Fruit fly (Drosophila melanogaster): ENCODE data around the gene eIF3a.

eIF3a gene

DNA sequence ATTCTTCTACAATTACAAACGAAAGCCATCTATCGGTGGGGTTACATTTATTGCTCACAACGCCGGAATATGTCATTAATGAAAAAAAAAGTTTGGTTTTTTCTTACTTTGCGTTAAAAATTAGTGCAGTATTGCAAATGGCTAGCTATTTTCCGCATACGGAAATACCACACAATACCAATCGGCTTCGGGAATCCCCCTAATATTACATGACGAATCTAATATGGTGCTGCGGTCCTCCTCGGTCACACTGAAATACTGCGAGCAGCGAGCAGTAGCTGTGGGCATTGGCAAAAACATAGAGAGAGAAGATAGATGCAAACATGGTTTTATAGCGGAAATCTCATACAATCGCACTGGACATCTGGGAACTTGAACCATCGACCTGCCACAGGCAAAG, 46.2 kb downstream of the eIF3a start, which contains the start of gene tub (continued):
- TF ChIP-seq CG31365 (tag; optimal IDR thresholded peaks at IDR 0.05) (no peak), CG11398 (GFP tag; optimal IDR thresholded peaks at IDR 0.05) (peak; percentile 30), CG15011 (GFP tag; optimal IDR thresholded peaks at IDR 0.05) (no peak), pb (GFP tag; optimal IDR thresholded peaks at IDR 0.05) (no peak), gt (GFP tag; IDR thresholded peaks at IDR 0.05) (no peak), Optix (GFP tag; IDR thresholded peaks at IDR 0.05) (no peak), Elba2 (GFP tag; optimal IDR thresholded peaks at IDR 0.05) (no peak), Myb (GFP tag; optimal IDR thresholded peaks at IDR 0.05) (peak; percentile 36), CG11093 (GFP tag; IDR thresholded peaks at IDR 0.05) (no peak), sd (tag; optimal IDR thresholded peaks at IDR 0.05) (no peak), CG15514 (GFP tag; optimal IDR thresholded peaks at IDR 0.05) (peak; percentile 73), trem (tag; optimal IDR thresholded peaks at IDR 0.05) (peak; percentile 45), Xrp1 (GFP tag; IDR thresholded peaks at IDR 0.05) (peak; percentile 34), vfl (GFP tag; optimal IDR thresholded peaks at IDR 0.05) (no peak), Mad (GFP tag; optimal IDR thresholded peaks at IDR 0.05) (peak; percentile 40), BEAF-32 (GFP tag; optimal IDR thresholded peaks at IDR 0.05) (peak; percentile 44), Nf-YC (tag; optimal IDR thresholded peaks at IDR 0.05) (peak; percentile 43), Ada2b (GFP tag; IDR thresholded peaks at IDR 0.05) (no peak), CG12744 (GFP tag; optimal IDR thresholded peaks at IDR 0.05) (no peak), so (GFP tag; IDR thresholded peaks at IDR 0.05) (no peak), disco-r (GFP tag; optimal IDR thresholded peaks at IDR 0.05) (no peak), CG6683 (GFP tag; optimal IDR thresholded peaks at IDR 0.05) (no peak), E2f1 (GFP tag; IDR thresholded peaks at IDR 0.05) (no peak), sens-2 (GFP tag; IDR thresholded peaks at IDR 0.05) (no peak), sima (GFP tag; optimal IDR thresholded peaks at IDR 0.05) (no peak), Doc2 (GFP tag; IDR thresholded peaks at IDR 0.05) (no peak), dmrt99B (tag; optimal IDR thresholded peaks at IDR 0.05) (no peak), insv (GFP tag; optimal IDR thresholded peaks at IDR 0.05) (peak in 1 of 2 experiments; percentile 8), lilli (GFP tag; optimal IDR thresholded peaks at IDR 0.05) (peak; percentile 69), gcm (GFP tag; optimal IDR thresholded peaks at IDR 0.05) (no peak), crp (GFP tag; optimal IDR thresholded peaks at IDR 0.05) (peak in 1 of 2 experiments; percentile 12), fru (optimal IDR thresholded peaks at IDR 0.05) (no peak), CG14014 (GFP tag; IDR thresholded peaks at IDR 0.05) (peak; percentile 40; the same call in 1 of the 2 replicates), GATAe (GFP tag; conservative IDR thresholded peaks at IDR 0.05) (no peak), knrl (GFP tag; IDR thresholded peaks at IDR 0.05; ENCODE audit: partially characterized antibody) (no peak), Stat92E (GFP tag; optimal IDR thresholded peaks at IDR 0.05) (peak in 1 of 3 experiments; percentile 13), CG7987 (GFP tag; optimal IDR thresholded peaks at IDR 0.05) (peak; percentile 73), her (GFP tag; optimal IDR thresholded peaks at IDR 0.05) (peak; percentile 23), CG4854 (GFP tag; optimal IDR thresholded peaks at IDR 0.05) (no peak), vnd (GFP tag; IDR thresholded peaks at IDR 0.05; ENCODE audit: partially characterized antibody) (no peak), CG2202 (tag; optimal IDR thresholded peaks at IDR 0.05) (no peak), sna (GFP tag; IDR thresholded peaks at IDR 0.05; ENCODE audit: partially characterized antibody) (no peak), tap (tag; optimal IDR thresholded peaks at IDR 0.05) (no peak), CG34422 (GFP tag; IDR thresholded peaks at IDR 0.05) (no peak), CG3065 (GFP tag; optimal IDR thresholded peaks at IDR 0.05) (peak; percentile 5), jigr1 (GFP tag; IDR thresholded peaks at IDR 0.05) (no peak; the same call in 2 of the 3 replicates), ssp (GFP tag; IDR thresholded peaks at IDR 0.05) (peak; percentile 72), CG2889 (GFP tag; IDR thresholded peaks at IDR 0.05) (no peak), CG30403 (GFP tag; optimal IDR thresholded peaks at IDR 0.05) (peak; percentile 41), CoRest (tag; optimal IDR thresholded peaks at IDR 0.05) (peak; percentile 49), CG15696 (tag; optimal IDR thresholded peaks at IDR 0.05) (no peak), peb (GFP tag; IDR thresholded peaks at IDR 0.05) (no peak)

Data from whole organism, embryonic.